Fruit fly (Drosophila melanogaster) whole organism, prepupa: ENCODE measurements around the gene Blm.

Source experiments
- Blimp-1 ChIP-seq: fragments of 200-800 bp; sonication (Bioruptor generic); optimal IDR thresholded peaks from 3 replicates; lab custom pipeline; 2017; ENCODE audit warnings: missing biosample characterization, missing genetic modification characterization, mild to moderate bottlenecking, moderate library complexity, missing genetic modification reagents
- CG10669 ChIP-seq: fragments of 200-800 bp; sonication (Bioruptor generic); optimal IDR thresholded peaks from 3 replicates; lab custom pipeline; 2018; ENCODE audit warnings: missing biosample characterization, mild to moderate bottlenecking, missing genetic modification characterization, moderate library complexity
- CG11294 ChIP-seq: fragments of 200-800 bp; sonication (Bioruptor generic); IDR thresholded peaks from 2 replicates; pipeline ENCODE4 v1.3.6; 2022; ENCODE audit warnings: missing biosample characterization, missing genetic modification characterization
- CG16779 ChIP-seq: fragments of 200-800 bp; sonication (Bioruptor generic); optimal IDR thresholded peaks from 3 replicates; lab custom pipeline; 2017; ENCODE audit warnings: missing biosample characterization, mild to moderate bottlenecking, missing genetic modification characterization
- CG3032 ChIP-seq: fragments of 200-800 bp; optimal IDR thresholded peaks from 2 replicates; lab custom pipeline; 2019; ENCODE audit warnings: missing biosample characterization, mild to moderate bottlenecking, missing genetic modification characterization, moderate library complexity
- CG31627 ChIP-seq: fragments of 200-800 bp; sonication (Bioruptor generic); optimal IDR thresholded peaks from 3 replicates; lab custom pipeline; 2016; ENCODE audit warnings: missing biosample characterization, missing genetic modification characterization
- CG32006 ChIP-seq: fragments of 200-800 bp; sonication (Bioruptor generic); optimal IDR thresholded peaks from 3 replicates; lab custom pipeline; 2017; ENCODE audit warnings: missing biosample characterization, mild to moderate bottlenecking, missing genetic modification characterization
- CG34406 ChIP-seq: fragments of 200-800 bp; sonication (Bioruptor generic); optimal IDR thresholded peaks from 3 replicates; lab custom pipeline; 2016; ENCODE audit warnings: missing biosample characterization, missing genetic modification characterization
- CG6163 ChIP-seq: fragments of 200-800 bp; sonication (Bioruptor generic); IDR thresholded peaks from 3 replicates; pipeline ENCODE4 v1.3.6; 2022; ENCODE audit warnings: missing biosample characterization, missing genetic modification characterization
- CG6276 ChIP-seq: fragments of 200-800 bp; sonication (Bioruptor generic); optimal IDR thresholded peaks from 2 replicates; lab custom pipeline; 2017; ENCODE audit warnings: missing biosample characterization, mild to moderate bottlenecking, missing genetic modification characterization
- CG6792 ChIP-seq: fragments of 200-800 bp; sonication (Bioruptor generic); optimal IDR thresholded peaks from 3 replicates; lab custom pipeline; 2016; ENCODE audit warnings: missing biosample characterization, missing genetic modification characterization
- CG6808 ChIP-seq: fragments of 200-800 bp; sonication (Bioruptor generic); optimal IDR thresholded peaks from 3 replicates; lab custom pipeline; 2017; ENCODE audit warnings: missing biosample characterization, missing genetic modification characterization, mild to moderate bottlenecking, moderate library complexity, missing genetic modification reagents
- CG8119 ChIP-seq: fragments of 200-800 bp; sonication (Bioruptor generic); IDR thresholded peaks from 3 replicates; pipeline ENCODE4 v1.3.6; 2022; ENCODE audit warnings: missing biosample characterization, missing genetic modification characterization
- CG8319 ChIP-seq: fragments of 200-800 bp; sonication (Bioruptor generic); optimal IDR thresholded peaks from 3 replicates; lab custom pipeline; 2016; ENCODE audit warnings: missing biosample characterization, missing genetic modification characterization
- CG8632 ChIP-seq: fragments of 200-800 bp; sonication (Bioruptor generic); optimal IDR thresholded peaks from 3 replicates; lab custom pipeline; 2016; ENCODE audit warnings: missing biosample characterization, missing genetic modification characterization
- Eip78C ChIP-seq: fragments of 200-800 bp; sonication (Bioruptor generic); peaks from one replicate; lab custom pipeline; 2016; ENCODE audit warnings: missing biosample characterization, missing genetic modification characterization
- Ets96B ChIP-seq: fragments of 200-800 bp; optimal IDR thresholded peaks from 2 replicates; lab custom pipeline; 2019; ENCODE audit warnings: missing biosample characterization, mild to moderate bottlenecking, missing genetic modification characterization, moderate library complexity
- Hr38 ChIP-seq: sonication (Bioruptor generic); optimal IDR thresholded peaks from 2 replicates; lab custom pipeline; 2016; ENCODE audit warnings: missing biosample characterization, missing genetic modification characterization
- Hr39 ChIP-seq: fragments of 200-800 bp; sonication (Bioruptor generic); optimal IDR thresholded peaks from 2 replicates; lab custom pipeline; 2016; ENCODE audit warnings: missing biosample characterization, missing genetic modification characterization
- Hr4 ChIP-seq: fragments of 200-800 bp; sonication (Bioruptor generic); optimal IDR thresholded peaks from 3 replicates; lab custom pipeline; 2016; ENCODE audit warnings: missing biosample characterization, missing genetic modification characterization
- Met ChIP-seq: fragments of 200-800 bp; sonication (Bioruptor generic); optimal IDR thresholded peaks from 3 replicates; lab custom pipeline; 2016; ENCODE audit warnings: missing biosample characterization, missing genetic modification characterization
- Smox ChIP-seq: fragments of 200-800 bp; sonication (Bioruptor generic); optimal IDR thresholded peaks from 3 replicates; lab custom pipeline; 2016; ENCODE audit warnings: missing biosample characterization, missing genetic modification characterization
- Sox102F ChIP-seq: fragments of 200-800 bp; sonication (Bioruptor generic); optimal IDR thresholded peaks from 2 replicates; lab custom pipeline; 2016; ENCODE audit warnings: missing biosample characterization, mild to moderate bottlenecking, missing genetic modification characterization
- Sox14 ChIP-seq: fragments of 200-800 bp; sonication (Bioruptor generic); optimal IDR thresholded peaks from 3 replicates; lab custom pipeline; 2016; ENCODE audit warnings: missing biosample characterization, missing genetic modification characterization
- achi ChIP-seq: fragments of 200-800 bp; sonication (Bioruptor generic); optimal IDR thresholded peaks from 3 replicates; lab custom pipeline; 2016; ENCODE audit warnings: missing biosample characterization, missing genetic modification characterization
- acj6 ChIP-seq: fragments of 200-800 bp; sonication (Bioruptor generic); optimal IDR thresholded peaks from 3 replicates; lab custom pipeline; 2016; ENCODE audit warnings: missing biosample characterization, missing genetic modification characterization
- dac ChIP-seq: fragments of 200-800 bp; sonication (Bioruptor generic); optimal IDR thresholded peaks from 2 replicates; lab custom pipeline; 2017; ENCODE audit warnings: missing biosample characterization, mild to moderate bottlenecking, missing genetic modification characterization
- esn ChIP-seq: fragments of 200-800 bp; sonication (Bioruptor generic); optimal IDR thresholded peaks from 2 replicates; lab custom pipeline; 2016; ENCODE audit warnings: missing biosample characterization, mild to moderate bottlenecking, missing genetic modification characterization, moderate library complexity
- pdm3 ChIP-seq: fragments of 200-800 bp; sonication (Bioruptor generic); optimal IDR thresholded peaks from 3 replicates; lab custom pipeline; 2016; ENCODE audit warnings: missing biosample characterization, missing genetic modification characterization
- salr ChIP-seq, 2 experiments: fragments of 200-800 bp; sonication (Bioruptor generic); optimal IDR thresholded peaks; 3 replicates each; lab custom pipeline; 2016 to 2018; ENCODE audit warnings: missing biosample characterization in 2 of 2, missing genetic modification characterization in 2 of 2, mild to moderate bottlenecking in 1 of 2
- ss ChIP-seq, 2 experiments: fragments of 200-800 bp; sonication (Bioruptor generic); optimal IDR thresholded peaks; 2 replicates in 1 of 2; 3 replicates in 1 of 2; lab custom pipeline; 2017 to 2018; ENCODE audit warnings: mild to moderate bottlenecking in 2 of 2, missing biosample characterization in 2 of 2, missing genetic modification characterization in 2 of 2, moderate library complexity in 1 of 2
- svp ChIP-seq: fragments of 200-800 bp; sonication (Bioruptor generic); peaks from one replicate; lab custom pipeline; 2016; ENCODE audit warnings: missing biosample characterization, missing genetic modification characterization
- vri ChIP-seq: fragments of 200-800 bp; sonication (Bioruptor generic); optimal IDR thresholded peaks from 3 replicates; lab custom pipeline; 2016; ENCODE audit warnings: missing biosample characterization, mild to moderate bottlenecking, missing genetic modification characterization

Blm gene

dm6 chr3R:11750294-11750432 lies 8.6 kb upstream of the Blm start, which contains the start of gene CG43062:
Gene CG43062, plus strand, starts transcription at chr3R:11750333.
- TF ChIP-seq Hr4 (GFP tag; lab: Kevin White, UChicago) (no peak), CG6276 (GFP tag; lab: Kevin White, UChicago) (no peak), CG34406 (no peak), CG6792 (no peak), pdm3 (GFP tag; lab: Kevin White, UChicago) (no peak), CG8119 (GFP tag; lab: Robert Waterston, UW) (no peak), Sox102F (GFP tag; lab: Kevin White, UChicago) (no peak), achi (GFP tag; lab: Kevin White, UChicago) (no peak), Met (GFP tag; lab: Kevin White, UChicago) (no peak), CG8632 (GFP tag; lab: Kevin White, UChicago) (no peak), Blimp-1 (GFP tag; lab: Kevin White, UChicago) (no peak), dac (GFP tag; lab: Kevin White, UChicago) (no peak), Hr38 (GFP tag; lab: Kevin White, UChicago) (no peak), CG32006 (GFP tag; lab: Kevin White, UChicago) (no peak), acj6 (GFP tag; lab: Kevin White, UChicago) (no peak), CG31627 (no peak), CG6808 (GFP tag; lab: Kevin White, UChicago) (no peak), salr (GFP tag; optimal IDR thresholded peaks at IDR 0.05; lab: Kevin White, UChicago) (no peak), vri (GFP tag; lab: Kevin White, UChicago) (no peak), ss (GFP tag; optimal IDR thresholded peaks at IDR 0.05; lab: Kevin White, UChicago) (no peak)

DNA sequence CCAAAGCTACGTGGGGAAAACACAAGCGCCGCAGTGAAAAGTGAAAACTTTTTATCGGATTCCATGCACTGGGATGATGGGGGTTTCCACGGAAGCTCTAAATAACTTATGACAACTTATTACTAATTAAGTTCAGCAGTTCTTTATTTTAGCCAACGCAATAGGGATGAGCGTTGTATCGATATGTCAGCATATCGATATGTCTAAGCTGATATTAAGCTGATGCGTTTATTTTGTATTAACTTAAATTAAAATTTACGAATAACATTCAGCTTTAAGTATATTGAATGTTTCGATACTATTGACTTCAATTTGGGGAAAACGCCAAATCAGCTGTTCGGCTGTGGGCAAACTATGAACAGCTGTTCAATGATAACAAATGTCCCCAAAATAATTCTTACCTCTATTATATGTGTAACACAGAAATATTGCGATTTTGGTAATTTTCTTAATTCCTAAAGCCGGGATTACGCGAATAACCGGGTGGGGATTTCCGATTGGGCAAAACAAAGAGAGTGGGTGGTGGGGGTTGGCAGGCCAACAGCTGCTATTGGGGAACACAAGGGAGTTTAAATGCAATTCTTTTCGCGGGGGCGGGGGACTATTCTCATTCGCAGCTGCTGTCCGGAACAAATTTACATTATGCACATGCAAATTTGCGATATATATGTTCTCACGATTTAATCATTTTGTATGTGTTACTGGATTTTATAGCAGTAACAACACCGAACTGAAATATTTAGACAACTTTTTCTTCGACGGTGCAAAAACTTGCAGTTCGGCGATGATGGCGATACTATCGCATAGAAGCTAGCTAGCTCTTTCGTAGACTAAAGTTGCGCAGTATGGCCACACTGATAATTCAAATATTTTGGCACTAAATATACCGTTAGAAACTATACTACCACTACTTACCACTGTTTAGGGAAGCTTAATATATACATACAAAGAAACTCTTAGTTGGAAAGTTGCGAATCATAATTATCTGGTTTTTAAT lies 8.0 kb upstream of the Blm start, which contains the start of gene CG6923:
Gene CG6923, minus strand, starts transcription at position 733 of the 997 bp plus-strand sequence.
- peak; percentile 41 for TF ChIP-seq esn (GFP tag; lab: Kevin White, UChicago)
- TF ChIP-seq Sox14 = peak; percentile 50
- TF ChIP-seq CG10669 (GFP tag; lab: Kevin White, UChicago) = no peak
- no peak for TF ChIP-seq CG6163 (GFP tag; lab: Robert Waterston, UW)
- no peak for TF ChIP-seq CG11294

DNA sequence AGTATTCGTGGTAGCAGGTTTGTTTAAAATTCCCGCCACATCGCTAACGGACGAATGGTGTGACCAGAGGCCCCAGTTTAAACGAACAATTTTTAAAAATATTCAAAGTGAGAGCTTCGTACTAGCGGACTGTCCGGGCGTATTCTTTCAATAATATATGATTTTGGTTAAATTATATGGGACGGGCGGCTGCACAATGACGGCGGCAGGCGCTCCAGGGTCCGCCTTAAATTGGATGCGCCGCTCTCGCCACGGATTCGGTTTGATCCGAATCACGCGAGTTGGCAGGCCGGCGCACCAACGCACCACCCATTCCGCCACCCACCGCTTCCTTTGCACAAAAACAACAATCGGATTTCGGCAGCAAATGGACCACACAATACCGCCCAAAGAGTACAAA lies 6.2 kb downstream of the Blm start, which contains the start of gene CG14721:
Gene CG14721, plus strand, starts transcription at position 111 of the 400 bp plus-strand sequence.
- no peak for TF ChIP-seq CG34406
- no peak for TF ChIP-seq Eip78C (GFP tag; lab: Kevin White, UChicago)
- TF ChIP-seq CG3032 (tag; lab: Kevin White, UChicago) = peak; percentile 33
- TF ChIP-seq CG31627 = peak; percentile 41
- TF ChIP-seq CG11294 = no peak

dm6 chr3R:11721593-11721992 lies 20.0 kb downstream of the Blm start, which contains the start of gene CG12594:
Gene CG12594, plus strand, starts transcription at chr3R:11721734.
- TF ChIP-seq CG8319 (no peak), CG16779 (tag; lab: Kevin White, UChicago) (no peak), svp (GFP tag; lab: Kevin White, UChicago) (no peak), Smox (no peak), dac (GFP tag; lab: Kevin White, UChicago) (no peak), Ets96B (tag; lab: Kevin White, UChicago) (no peak), Hr39 (GFP tag; lab: Kevin White, UChicago) (no peak), Hr38 (GFP tag; lab: Kevin White, UChicago) (no peak), CG32006 (GFP tag; lab: Kevin White, UChicago) (no peak)
